Worm (Caenorhabditis elegans) whole organism, mixed stage, embryonic: ENCODE measurements around the gene nas-32.

Experiments used
- M03D4.4 ChIP-seq: sonication (generic microtip); optimal IDR thresholded peaks from 2 replicates; lab custom pipeline; 2017; ENCODE audit warnings: mild to moderate bottlenecking, missing genetic modification characterization, missing compliant biosample characterization
- bed-3 ChIP-seq: fragments of 200-800 bp; sonication (Bioruptor generic); optimal IDR thresholded peaks from 3 replicates; lab custom pipeline; 2018; ENCODE audit warnings: mild to moderate bottlenecking, missing genetic modification characterization, moderate library complexity, missing compliant biosample characterization
- blmp-1 ChIP-seq: fragments of 150-350 bp; optimal IDR thresholded peaks from 2 replicates; lab custom pipeline; 2014; ENCODE audit warnings: missing biosample characterization, missing genetic modification characterization
- ceh-39 ChIP-seq: fragments of 150-350 bp; optimal IDR thresholded peaks from 2 replicates; lab custom pipeline; 2014; ENCODE audit warnings: missing biosample characterization, missing genetic modification characterization
- ceh-43 ChIP-seq: fragments of 200-800 bp; sonication (Bioruptor generic); optimal IDR thresholded peaks from 2 replicates; lab custom pipeline; 2018; ENCODE audit warnings: mild to moderate bottlenecking, missing genetic modification characterization, moderate library complexity, missing compliant biosample characterization
- ceh-83 ChIP-seq: fragments of 200-800 bp; sonication (Bioruptor generic); optimal IDR thresholded peaks from 2 replicates; lab custom pipeline; 2018; ENCODE audit warnings: mild to moderate bottlenecking, missing genetic modification characterization, missing compliant biosample characterization
- ces-1 ChIP-seq: fragments of 150-350 bp; optimal IDR thresholded peaks from 2 replicates; lab custom pipeline; 2014; ENCODE audit warnings: missing biosample characterization, missing genetic modification reagents, missing genetic modification characterization
- elt-1 ChIP-seq: sonication (generic microtip); optimal IDR thresholded peaks from 2 replicates; lab custom pipeline; 2017; ENCODE audit warnings: missing genetic modification characterization, mild to moderate bottlenecking, missing compliant biosample characterization, antibody characterized with exemption, moderate library complexity, borderline replicate concordance; ENCODE audit not compliant: insufficient read depth
- flh-1 ChIP-seq: fragments of 200-800 bp; sonication (Bioruptor generic); optimal IDR thresholded peaks from 2 replicates; lab custom pipeline; 2018; ENCODE audit warnings: mild to moderate bottlenecking, missing genetic modification characterization, moderate library complexity, missing compliant biosample characterization
- ham-2 ChIP-seq: fragments of 200-800 bp; sonication (Bioruptor generic); optimal IDR thresholded peaks from 2 replicates; lab custom pipeline; 2018; ENCODE audit warnings: mild to moderate bottlenecking, missing genetic modification characterization, missing compliant biosample characterization
- hlh-1 ChIP-seq: fragments of 150-350 bp; optimal IDR thresholded peaks from 2 replicates; lab custom pipeline; 2014; ENCODE audit warnings: missing biosample characterization, missing genetic modification reagents, missing genetic modification characterization
- lin-13 ChIP-seq: fragments of 150-350 bp; optimal IDR thresholded peaks from 2 replicates; lab custom pipeline; 2014; ENCODE audit warnings: missing biosample characterization, missing genetic modification characterization
- lin-32 ChIP-seq: fragments of 200-800 bp; sonication (Bioruptor generic); optimal IDR thresholded peaks from 2 replicates; lab custom pipeline; 2018; ENCODE audit warnings: mild to moderate bottlenecking, missing genetic modification characterization, missing compliant biosample characterization
- lsy-2 ChIP-seq: fragments of 150-350 bp; optimal IDR thresholded peaks from 2 replicates; lab custom pipeline; 2014; ENCODE audit warnings: missing biosample characterization, missing genetic modification characterization
- mls-2 ChIP-seq: sonication (generic microtip); optimal IDR thresholded peaks from 2 replicates; lab custom pipeline; 2016; ENCODE audit warnings: mild to moderate bottlenecking, missing genetic modification characterization, moderate library complexity, missing compliant biosample characterization
- nhr-12 ChIP-seq: fragments of 150-350 bp; optimal IDR thresholded peaks from 2 replicates; lab custom pipeline; 2014; ENCODE audit warnings: missing biosample characterization, missing genetic modification characterization
- nhr-2 ChIP-seq: fragments of 150-350 bp; optimal IDR thresholded peaks from 2 replicates; lab custom pipeline; 2014; ENCODE audit warnings: missing biosample characterization, missing genetic modification characterization
- nhr-237 ChIP-seq: fragments of 150-350 bp; optimal IDR thresholded peaks from 2 replicates; lab custom pipeline; 2014; ENCODE audit warnings: missing biosample characterization, missing genetic modification characterization
- nhr-28 ChIP-seq: fragments of 150-350 bp; optimal IDR thresholded peaks from 2 replicates; lab custom pipeline; 2014; ENCODE audit warnings: missing biosample characterization, missing genetic modification characterization
- nhr-76 ChIP-seq: sonication (generic microtip); optimal IDR thresholded peaks from 2 replicates; lab custom pipeline; 2017; ENCODE audit warnings: missing biosample characterization, missing genetic modification characterization
- pha-4 ChIP-seq: fragments of 150-350 bp; optimal IDR thresholded peaks from 2 replicates; lab custom pipeline; 2018; ENCODE audit warnings: missing biosample characterization, missing genetic modification reagents, missing genetic modification characterization
- sem-2 ChIP-seq: fragments of 200-800 bp; sonication (Bioruptor generic); optimal IDR thresholded peaks from 2 replicates; lab custom pipeline; 2018; ENCODE audit warnings: mild to moderate bottlenecking, missing genetic modification characterization, missing compliant biosample characterization
- snpc-4 ChIP-seq: fragments of 150-350 bp; optimal IDR thresholded peaks from 2 replicates; lab custom pipeline; 2014; ENCODE audit warnings: missing biosample characterization, missing genetic modification characterization
- sptf-1 ChIP-seq: sonication (generic microtip); optimal IDR thresholded peaks from 2 replicates; lab custom pipeline; 2017; ENCODE audit warnings: mild to moderate bottlenecking, missing genetic modification characterization, moderate library complexity, missing compliant biosample characterization
- tbx-8 ChIP-seq: fragments of 200-800 bp; sonication (Bioruptor generic); optimal IDR thresholded peaks from 2 replicates; lab custom pipeline; 2018; ENCODE audit warnings: mild to moderate bottlenecking, missing genetic modification characterization, moderate library complexity, missing compliant biosample characterization
- unc-120 ChIP-seq: sonication (generic microtip); optimal IDR thresholded peaks from 2 replicates; lab custom pipeline; 2017; ENCODE audit warnings: missing genetic modification characterization, missing compliant biosample characterization; ENCODE audit not compliant: poor library complexity, severe bottlenecking
- unc-39 ChIP-seq: fragments of 150-350 bp; optimal IDR thresholded peaks from 2 replicates; lab custom pipeline; 2014; ENCODE audit warnings: missing biosample characterization, missing genetic modification characterization
- unc-62 ChIP-seq: fragments of 150-350 bp; optimal IDR thresholded peaks from 2 replicates; lab custom pipeline; 2014; ENCODE audit warnings: missing biosample characterization, missing genetic modification reagents, missing genetic modification characterization
- zip-8 ChIP-seq: fragments of 150-350 bp; optimal IDR thresholded peaks from 2 replicates; lab custom pipeline; 2014; ENCODE audit warnings: missing biosample characterization, missing genetic modification characterization
- ztf-11 ChIP-seq: fragments of 150-350 bp; optimal IDR thresholded peaks from 2 replicates; lab custom pipeline; 2014; ENCODE audit warnings: missing biosample characterization, missing genetic modification characterization

nas-32 gene

DNA sequence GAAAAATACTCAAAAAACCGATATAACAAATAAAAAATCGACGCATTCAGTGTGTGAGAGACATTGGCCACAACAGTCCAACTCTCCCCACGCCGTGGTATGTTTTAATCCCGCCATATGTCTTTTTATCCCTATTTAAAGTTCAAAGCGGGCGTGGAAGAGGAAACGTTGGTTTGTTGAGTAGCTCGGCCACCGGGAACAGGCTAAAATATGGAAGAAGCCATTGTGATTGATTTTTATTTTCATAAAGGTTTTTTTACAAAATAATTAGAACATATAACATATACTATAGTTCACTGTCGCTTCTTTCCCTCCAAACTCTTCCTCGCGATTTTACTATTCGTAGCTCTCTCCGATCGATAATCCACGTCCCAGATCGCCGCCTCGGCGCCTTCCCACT lies at the start of gene nas-32:
Gene nas-32 (minus strand): TSS at position 101 of the 400 bp plus-strand sequence.
- TF ChIP-seq tbx-8 (GFP tag; lab: Kevin White, UChicago) (no peak), nhr-28 (no peak), ceh-83 (GFP tag; lab: Kevin White, UChicago) (no peak), zip-8 (tag; lab: Kevin White, UChicago) (no peak), M03D4.4 (tag; lab: Kevin White, UChicago) (no peak), pha-4 (tag; lab: Kevin White, UChicago) (no peak), nhr-12 (tag; lab: Kevin White, UChicago) (no peak), elt-1 (tag; lab: Kevin White, UChicago) (no peak)
- TF ChIP-seq, all 35 proteins: peak for 0

DNA sequence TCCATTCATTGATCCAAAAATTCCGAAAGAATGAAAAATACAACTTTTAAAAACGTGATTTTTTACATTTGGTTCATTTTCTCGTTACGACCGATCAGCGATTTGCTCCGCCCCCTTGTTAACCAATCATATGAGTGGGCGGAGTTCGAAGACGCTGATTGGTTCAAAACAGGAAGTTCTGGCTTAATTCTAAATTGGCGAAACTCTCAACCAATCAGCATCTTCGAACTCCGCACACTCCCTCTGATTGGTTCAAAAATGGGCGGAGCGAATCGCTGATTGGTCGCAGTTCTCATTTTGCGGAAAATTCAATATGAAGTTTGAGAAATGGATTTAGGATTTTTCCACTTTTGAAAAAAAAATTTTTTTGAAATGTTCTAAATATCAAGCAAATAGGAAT lies 46.8 kb upstream of the nas-32 start:
- TF ChIP-seq elt-1 (tag; lab: Kevin White, UChicago) (no peak), unc-120 (tag; lab: Kevin White, UChicago) (no peak), tbx-8 (GFP tag; lab: Kevin White, UChicago) (no peak)

DNA sequence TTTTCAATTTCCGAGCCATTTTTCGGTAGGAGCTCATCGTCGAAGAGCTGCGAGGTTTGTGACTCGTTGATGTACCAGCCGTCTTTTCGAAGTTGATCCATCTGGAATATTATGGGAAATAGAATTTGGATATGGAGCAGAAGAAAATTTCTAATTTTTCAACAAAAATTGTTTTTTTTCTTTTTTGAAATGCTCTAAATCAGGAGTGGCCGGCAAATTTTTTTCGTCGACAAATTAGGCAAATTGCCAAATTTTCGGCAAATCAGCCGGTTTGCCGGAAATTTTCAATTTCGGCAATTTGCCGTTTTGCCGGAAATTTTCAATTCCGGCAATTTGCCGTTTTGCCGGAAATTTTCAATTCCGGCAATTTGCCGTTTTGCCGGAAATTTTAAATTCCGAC lies 46.2 kb upstream of the nas-32 start, which contains the start of gene Y50D4C.3:
Gene Y50D4C.3 (minus strand): TSS at position 101 of the 400 bp plus-strand sequence.
- TF ChIP-seq nhr-28, result no peak
- no peak for TF ChIP-seq ham-2 (GFP tag; lab: Kevin White, UChicago)
- TF ChIP-seq bed-3 (GFP tag; lab: Kevin White, UChicago), result no peak
- no peak for TF ChIP-seq nhr-237 (tag; lab: Kevin White, UChicago)
- TF ChIP-seq lsy-2 (tag; lab: Kevin White, UChicago), result no peak
- TF ChIP-seq snpc-4 (tag; lab: Kevin White, UChicago), result no peak
- no peak for TF ChIP-seq M03D4.4 (tag; lab: Kevin White, UChicago)
- TF ChIP-seq unc-62, result no peak
- no peak for TF ChIP-seq pha-4 (tag; lab: Kevin White, UChicago)
- no peak for TF ChIP-seq ceh-39 (tag; lab: Kevin White, UChicago)
- TF ChIP-seq flh-1 (GFP tag; lab: Kevin White, UChicago), result no peak
- TF ChIP-seq lin-32 (GFP tag; lab: Kevin White, UChicago), result no peak
- no peak for TF ChIP-seq ceh-83 (GFP tag; lab: Kevin White, UChicago)
- TF ChIP-seq mls-2 (tag; lab: Kevin White, UChicago), result no peak
- no peak for TF ChIP-seq hlh-1

DNA sequence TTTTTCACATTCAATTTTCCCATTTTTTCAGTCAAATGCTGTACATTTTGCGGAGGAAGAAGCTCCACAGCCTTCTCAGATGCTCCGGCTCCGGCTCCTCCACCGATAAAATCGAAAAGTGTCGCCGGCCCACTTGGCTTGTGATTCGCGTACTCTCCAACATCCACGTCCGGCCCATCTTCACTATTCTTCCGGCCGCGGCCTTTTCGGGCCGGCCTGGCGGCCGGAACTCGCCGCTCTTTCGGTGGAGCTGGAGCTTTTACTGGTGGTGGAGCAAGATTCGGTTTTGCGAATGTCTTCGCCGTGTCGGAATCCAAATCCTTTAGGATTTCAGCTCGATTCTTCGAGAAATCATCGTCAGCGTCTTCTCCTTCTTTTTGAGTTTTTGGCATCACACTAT lies 43.6 kb upstream of the nas-32 start:
- TF ChIP-seq tbx-8 (GFP tag; lab: Kevin White, UChicago) (no peak), lsy-2 (tag; lab: Kevin White, UChicago) (no peak), lin-32 (GFP tag; lab: Kevin White, UChicago) (no peak), sem-2 (GFP tag; lab: Kevin White, UChicago) (no peak), ceh-43 (no peak), bed-3 (GFP tag; lab: Kevin White, UChicago) (no peak), unc-120 (tag; lab: Kevin White, UChicago) (no peak), flh-1 (GFP tag; lab: Kevin White, UChicago) (no peak), sptf-1 (tag; lab: Kevin White, UChicago) (no peak), pha-4 (tag; lab: Kevin White, UChicago) (no peak), hlh-1 (no peak), M03D4.4 (tag; lab: Kevin White, UChicago) (no peak), unc-39 (tag; lab: Kevin White, UChicago) (no peak), unc-62 (no peak), lin-13 (tag; lab: Kevin White, UChicago) (no peak)
- TF ChIP-seq, all 35 proteins: peak for 0

DNA sequence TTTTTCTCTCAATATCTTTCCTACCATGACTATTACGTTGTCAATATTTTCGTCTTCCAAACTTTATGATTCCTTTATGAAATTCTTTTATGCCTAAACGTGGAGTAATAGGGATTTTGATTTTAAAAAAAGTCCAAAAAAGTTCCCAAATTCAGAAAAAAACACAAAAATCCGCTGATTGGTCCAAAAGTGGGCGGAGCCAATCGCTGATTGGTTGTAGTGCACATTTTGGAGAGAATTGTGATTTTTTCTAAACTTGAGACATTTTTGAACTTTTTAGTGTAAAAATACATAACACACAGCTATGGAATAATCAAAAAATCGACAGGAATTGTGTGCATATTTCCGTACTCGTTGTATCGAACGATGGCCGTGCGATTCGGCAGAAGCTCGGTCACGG lies 40.4 kb upstream of the nas-32 start:
- TF ChIP-seq ces-1 (no peak), M03D4.4 (tag; lab: Kevin White, UChicago) (no peak), lin-13 (tag; lab: Kevin White, UChicago) (no peak), lin-32 (GFP tag; lab: Kevin White, UChicago) (no peak), ceh-39 (tag; lab: Kevin White, UChicago) (no peak), ceh-83 (GFP tag; lab: Kevin White, UChicago) (no peak), bed-3 (GFP tag; lab: Kevin White, UChicago) (no peak), unc-62 (no peak), blmp-1 (tag; lab: Kevin White, UChicago) (no peak), nhr-2 (tag; lab: Kevin White, UChicago) (no peak), sem-2 (GFP tag; lab: Kevin White, UChicago) (no peak), snpc-4 (tag; lab: Kevin White, UChicago) (no peak), ztf-11 (tag; lab: Kevin White, UChicago) (no peak), elt-1 (tag; lab: Kevin White, UChicago) (no peak), nhr-76 (tag; lab: Kevin White, UChicago) (no peak), pha-4 (tag; lab: Kevin White, UChicago) (no peak), flh-1 (GFP tag; lab: Kevin White, UChicago) (no peak)
